Worm (Caenorhabditis elegans): Measurements from ENCODE around the gene F26G1.9.

DNA sequence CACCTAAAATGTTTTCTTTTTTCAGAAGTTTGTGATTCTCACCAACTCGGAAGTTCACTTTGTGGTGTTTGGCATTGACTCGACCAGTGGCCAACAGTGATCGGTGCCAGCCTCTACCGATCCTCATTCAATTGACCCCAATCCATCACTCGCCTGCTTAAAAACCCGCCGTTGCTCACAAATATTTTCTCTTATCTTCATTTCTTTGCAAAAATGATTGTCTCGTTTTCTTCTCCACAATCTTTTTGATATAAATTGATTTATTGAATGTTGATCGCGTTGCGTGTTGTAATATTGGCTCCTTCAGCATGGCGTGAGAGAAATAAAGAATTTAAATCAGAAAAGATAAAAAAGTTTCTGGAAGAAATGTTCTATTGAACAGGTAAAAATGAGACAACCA is 37.2 kb downstream of the F26G1.9 start:
- TF ChIP-seq ets-4 (GFP tag; optimal IDR thresholded peaks at IDR 0.05) (no peak), Y67H2A.10 (GFP tag; conservative IDR thresholded peaks at IDR 0.05) (no peak), Y79H2A.3 (GFP tag; conservative IDR thresholded peaks at IDR 0.05) (no peak), madf-6 (GFP tag; IDR thresholded peaks at IDR 0.05) (no peak), nfya-2 (GFP tag; IDR thresholded peaks at IDR 0.05) (no peak), snpc-1.1 (tag; optimal IDR thresholded peaks at IDR 0.05; ENCODE audit: insufficient read depth) (no peak), tbx-9 (tag; optimal IDR thresholded peaks at IDR 0.05; ENCODE audit: borderline replicate concordance) (no peak), repo-1 (tag; optimal IDR thresholded peaks at IDR 0.05) (no peak), dpff-1 (tag; optimal IDR thresholded peaks at IDR 0.05) (no peak)

Data from whole organism, young adult.